Worm (Caenorhabditis elegans) whole organism, early embryonic: ENCODE data around the gene C36E8.6.

ENCODE experiments used
- B0310.2 ChIP-seq: sonication (generic microtip); optimal IDR thresholded peaks from 2 replicates; lab custom pipeline; 2016; ENCODE audit warnings: mild to moderate bottlenecking, missing genetic modification characterization, missing compliant biosample characterization
- ama-1 ChIP-seq: fragments of 150-350 bp; optimal IDR thresholded peaks from 2 replicates; lab custom pipeline; 2014
- ceh-36 ChIP-seq: sonication (generic microtip); optimal IDR thresholded peaks from 2 replicates; lab custom pipeline; 2016; ENCODE audit warnings: missing genetic modification characterization, inconsistent platforms, missing compliant biosample characterization
- ets-7 ChIP-seq: sonication (generic microtip); optimal IDR thresholded peaks from 2 replicates; lab custom pipeline; 2016; ENCODE audit warnings: missing genotype, missing genetic modification characterization, missing compliant biosample characterization
- flt-1 ChIP-seq: fragments of 200-800 bp; sonication (Bioruptor generic); IDR thresholded peaks from 2 replicates; pipeline ENCODE4 v1.3.6; 2022; ENCODE audit warnings: missing genetic modification characterization, missing compliant biosample characterization
- hmbx-1 ChIP-seq: sonication (generic microtip); optimal IDR thresholded peaks from 2 replicates; lab custom pipeline; 2016; ENCODE audit warnings: mild to moderate bottlenecking, missing genetic modification characterization, missing compliant biosample characterization
- hmg-4 ChIP-seq: fragments of 200-800 bp; sonication (Bioruptor generic); optimal IDR thresholded peaks from 2 replicates; lab custom pipeline; 2018; ENCODE audit warnings: mild to moderate bottlenecking, missing genetic modification characterization, missing compliant biosample characterization
- sea-1 ChIP-seq: fragments of 200-800 bp; sonication (Bioruptor generic); conservative IDR thresholded peaks from 2 replicates; pipeline ENCODE4 v1.3.6; 2022; ENCODE audit warnings: missing genetic modification characterization, missing compliant biosample characterization
- tbx-11 ChIP-seq: fragments of 200-800 bp; sonication (Bioruptor generic); IDR thresholded peaks from 2 replicates; pipeline ENCODE4 v1.3.6; 2022; ENCODE audit warnings: missing genetic modification characterization, missing compliant biosample characterization
- tbx-37 ChIP-seq: fragments of 200-800 bp; sonication (Bioruptor generic); conservative IDR thresholded peaks from 2 replicates; pipeline ENCODE4 v1.3.6; 2022; ENCODE audit warnings: missing genetic modification reagents, missing genetic modification characterization, missing compliant biosample characterization

DNA sequence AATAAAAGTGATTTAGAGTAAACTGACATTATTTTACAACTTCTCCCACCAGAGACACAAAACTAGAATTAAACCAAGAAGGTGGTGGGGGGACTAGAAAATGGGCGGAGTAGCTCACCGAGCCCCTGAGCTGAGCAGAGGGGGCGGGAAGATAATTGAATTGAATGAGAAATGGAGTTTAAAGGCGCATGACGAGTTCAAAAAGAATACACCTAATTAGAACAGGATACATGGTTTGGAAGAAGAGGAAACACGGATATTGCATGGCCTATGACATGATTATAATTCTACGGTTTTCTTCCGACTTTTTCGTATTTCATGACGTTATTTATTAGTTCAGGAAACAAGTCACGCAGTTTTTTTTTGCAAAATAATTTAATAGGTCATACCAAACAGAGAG, 40.2 kb downstream of the C36E8.6 start, which contains the start of gene T02C12.5:
- no peak for TF ChIP-seq flt-1 (GFP tag; lab: Robert Waterston, UW)
- no peak for TF ChIP-seq ama-1 (lab: Kevin White, UChicago)
- no peak for TF ChIP-seq tbx-11 (GFP tag; lab: Robert Waterston, UW)
- TF ChIP-seq hmg-4 (GFP tag; lab: Kevin White, UChicago): no peak
- no peak for TF ChIP-seq ceh-36 (tag; lab: Kevin White, UChicago)
- TF ChIP-seq hmbx-1 (tag; lab: Kevin White, UChicago): no peak
- no peak for TF ChIP-seq ets-7 (tag; lab: Kevin White, UChicago)
- TF ChIP-seq tbx-37: no peak
- TF ChIP-seq B0310.2 (tag; lab: Kevin White, UChicago): no peak
- no peak for TF ChIP-seq sea-1 (GFP tag; lab: Robert Waterston, UW)
